Fruit fly (Drosophila melanogaster) whole organism, embryonic: Measurements from ENCODE around the gene CG3448.

Source experiments
- CG1024 ChIP-seq: fragments of 200-800 bp; sonication (Bioruptor generic); IDR thresholded peaks from 2 replicates; pipeline ENCODE4 v1.3.6; 2022; ENCODE audit warnings: missing biosample characterization, missing genetic modification characterization
- CG10979 ChIP-seq: fragments of 200-800 bp; sonication (Bioruptor generic); optimal IDR thresholded peaks from 2 replicates; lab custom pipeline; 2018; ENCODE audit warnings: missing biosample characterization, mild to moderate bottlenecking, missing genetic modification characterization, moderate library complexity
- CG11085 ChIP-seq: fragments of 200-800 bp; sonication (Bioruptor generic); IDR thresholded peaks from 2 replicates; pipeline ENCODE4 v1.3.6; 2022; ENCODE audit warnings: missing biosample characterization, missing genetic modification characterization
- CG11093 ChIP-seq: fragments of 200-800 bp; sonication (Bioruptor generic); IDR thresholded peaks from 3 replicates; pipeline ENCODE4 v1.3.6; 2022; ENCODE audit warnings: missing biosample characterization, missing genetic modification characterization
- CG11504 ChIP-seq: fragments of 200-800 bp; sonication (Bioruptor generic); optimal IDR thresholded peaks from 3 replicates; lab custom pipeline; 2019; ENCODE audit warnings: missing biosample characterization, mild to moderate bottlenecking, missing genetic modification characterization, moderate library complexity
- CG12236 ChIP-seq: fragments of 200-800 bp; sonication (Bioruptor generic); optimal IDR thresholded peaks from 2 replicates; lab custom pipeline; 2016; ENCODE audit warnings: missing biosample characterization, missing genetic modification characterization
- CG12744 ChIP-seq: fragments of 200-800 bp; sonication (Bioruptor generic); optimal IDR thresholded peaks from 2 replicates; lab custom pipeline; 2016; ENCODE audit warnings: missing biosample characterization, missing genetic modification characterization
- CG13123 ChIP-seq: fragments of 200-800 bp; sonication (Bioruptor generic); optimal IDR thresholded peaks from 2 replicates; lab custom pipeline; 2016; ENCODE audit warnings: missing biosample characterization, missing genetic modification characterization
- CG13624 ChIP-seq: fragments of 200-800 bp; sonication (Bioruptor generic); optimal IDR thresholded peaks from 2 replicates; lab custom pipeline; 2016; ENCODE audit warnings: missing biosample characterization, missing genetic modification characterization
- CG14710 ChIP-seq: fragments of 200-800 bp; sonication (Bioruptor generic); optimal IDR thresholded peaks from 3 replicates; lab custom pipeline; 2019; ENCODE audit warnings: missing biosample characterization, mild to moderate bottlenecking, missing genetic modification characterization, moderate library complexity
- CG17186 ChIP-seq: fragments of 200-800 bp; sonication (Bioruptor generic); optimal IDR thresholded peaks from 3 replicates; lab custom pipeline; 2017; ENCODE audit warnings: missing biosample characterization, missing genetic modification reagents, missing genetic modification characterization
- CG17385 ChIP-seq: fragments of 200-800 bp; sonication (Bioruptor generic); optimal IDR thresholded peaks from 3 replicates; lab custom pipeline; 2018; ENCODE audit warnings: missing biosample characterization, mild to moderate bottlenecking, missing genetic modification characterization
- CG18011 ChIP-seq: fragments of 200-800 bp; sonication (Bioruptor generic); optimal IDR thresholded peaks from 2 replicates; lab custom pipeline; 2017; ENCODE audit warnings: missing biosample characterization, missing genetic modification characterization, mild to moderate bottlenecking, moderate library complexity, missing genotype
- CG1832 ChIP-seq: fragments of 200-800 bp; sonication (Bioruptor generic); optimal IDR thresholded peaks from 2 replicates; lab custom pipeline; 2017; ENCODE audit warnings: missing biosample characterization, mild to moderate bottlenecking, missing genetic modification characterization, inconsistent platforms
- CG2129 ChIP-seq: fragments of 200-800 bp; sonication (Bioruptor generic); IDR thresholded peaks from 2 replicates; pipeline ENCODE4 v1.3.6; 2022; ENCODE audit warnings: missing biosample characterization, missing genetic modification characterization; ENCODE audit not compliant: partially characterized antibody
- CG2889 ChIP-seq: fragments of 200-800 bp; sonication (Bioruptor generic); IDR thresholded peaks from 3 replicates; pipeline ENCODE4 v1.3.6; 2022; ENCODE audit warnings: missing biosample characterization, missing genetic modification characterization
- CG32767 ChIP-seq: fragments of 200-800 bp; sonication (Bioruptor generic); IDR thresholded peaks from 2 replicates; pipeline ENCODE4 v1.3.6; 2022; ENCODE audit warnings: missing biosample characterization, missing genetic modification characterization
- CG3726 ChIP-seq: fragments of 200-800 bp; sonication (Bioruptor generic); IDR thresholded peaks from 3 replicates; pipeline ENCODE4, ENCODE4 v1.3.6; 2022; ENCODE audit warnings: missing biosample characterization, missing genetic modification characterization
- CG4854 ChIP-seq: fragments of 200-800 bp; sonication (Bioruptor generic); optimal IDR thresholded peaks from 2 replicates; lab custom pipeline; 2016; ENCODE audit warnings: missing biosample characterization, missing genetic modification characterization, inconsistent platforms
- CG5953 ChIP-seq: fragments of 200-800 bp; sonication (Bioruptor generic); IDR thresholded peaks from 2 replicates; pipeline ENCODE4 v1.3.6; 2022; ENCODE audit warnings: missing biosample characterization, missing genetic modification characterization
- CG6683 ChIP-seq: fragments of 200-800 bp; sonication (Bioruptor generic); optimal IDR thresholded peaks from 2 replicates; lab custom pipeline; 2017; ENCODE audit warnings: missing biosample characterization, mild to moderate bottlenecking, missing genetic modification characterization, missing genetic modification reagents
- CG6791 ChIP-seq: fragments of 200-800 bp; sonication (Bioruptor generic); IDR thresholded peaks from 3 replicates; pipeline ENCODE4 v1.3.6; 2022; ENCODE audit warnings: missing biosample characterization, missing genetic modification characterization; ENCODE audit not compliant: partially characterized antibody
- CG7357 ChIP-seq: fragments of 200-800 bp; sonication (Bioruptor generic); IDR thresholded peaks from 3 replicates; pipeline ENCODE4 v1.3.6; 2022; ENCODE audit warnings: missing biosample characterization, missing genetic modification characterization
- CG7745 ChIP-seq: fragments of 200-800 bp; sonication (Bioruptor generic); optimal IDR thresholded peaks from 2 replicates; lab custom pipeline; 2018; ENCODE audit warnings: missing biosample characterization, mild to moderate bottlenecking, missing genetic modification characterization, moderate library complexity
- CG9817 ChIP-seq: fragments of 200-800 bp; sonication (Bioruptor generic); optimal IDR thresholded peaks from 2 replicates; lab custom pipeline; 2018; ENCODE audit warnings: missing biosample characterization, mild to moderate bottlenecking, missing genetic modification characterization, moderate library complexity
- Camta ChIP-seq: fragments of 200-800 bp; sonication (Bioruptor generic); optimal IDR thresholded peaks from 2 replicates; lab custom pipeline; 2016; ENCODE audit warnings: missing biosample characterization, missing genetic modification characterization
- Dbx ChIP-seq: fragments of 200-800 bp; sonication (Bioruptor generic); IDR thresholded peaks from 3 replicates; pipeline ENCODE4 v1.3.6; 2022; ENCODE audit warnings: missing biosample characterization, missing genetic modification characterization
- Dref ChIP-seq: fragments of 200-800 bp; sonication (Bioruptor generic); IDR thresholded peaks from 2 replicates; pipeline ENCODE4 v1.3.6; 2022; ENCODE audit warnings: missing biosample characterization, missing genetic modification characterization
- Elba2 ChIP-seq: fragments of 200-800 bp; sonication (Bioruptor generic); optimal IDR thresholded peaks from 3 replicates; lab custom pipeline; 2016; ENCODE audit warnings: missing biosample characterization, missing genetic modification characterization
- Fer3 ChIP-seq: fragments of 200-800 bp; sonication (Bioruptor generic); optimal IDR thresholded peaks from 2 replicates; lab custom pipeline; 2018; ENCODE audit warnings: missing biosample characterization, mild to moderate bottlenecking, missing genetic modification characterization, moderate library complexity
- Hmr ChIP-seq: fragments of 200-800 bp; sonication (Bioruptor generic); optimal IDR thresholded peaks from 3 replicates; lab custom pipeline; 2017; ENCODE audit warnings: mild to moderate bottlenecking, missing biosample characterization, missing genetic modification reagents, missing genetic modification characterization
- NFAT ChIP-seq: fragments of 200-800 bp; sonication (Bioruptor generic); IDR thresholded peaks from 2 replicates; pipeline ENCODE4 v1.3.6; 2022; ENCODE audit warnings: missing biosample characterization, missing genetic modification characterization
- Nf-YC ChIP-seq: fragments of 200-800 bp; optimal IDR thresholded peaks from 3 replicates; lab custom pipeline; 2019; ENCODE audit warnings: missing biosample characterization, mild to moderate bottlenecking, missing genetic modification characterization, moderate library complexity
- Opbp ChIP-seq: fragments of 200-800 bp; sonication (Bioruptor generic); IDR thresholded peaks from 3 replicates; pipeline ENCODE4 v1.3.6; 2022; ENCODE audit warnings: missing biosample characterization, missing genetic modification characterization; ENCODE audit not compliant: partially characterized antibody
- Spps ChIP-seq: fragments of 200-800 bp; sonication (Bioruptor generic); optimal IDR thresholded peaks from 2 replicates; lab custom pipeline; 2018; ENCODE audit warnings: missing biosample characterization, mild to moderate bottlenecking, missing genetic modification characterization
- ab ChIP-seq: fragments of 200-800 bp; sonication (Bioruptor generic); optimal IDR thresholded peaks from 2 replicates; lab custom pipeline; 2016; ENCODE audit warnings: missing biosample characterization, missing genetic modification characterization
- cad ChIP-seq: fragments of >200 bp; optimal IDR thresholded peaks from 2 replicates; lab custom pipeline; 2017; ENCODE audit warnings: missing biosample characterization, missing genetic modification characterization
- caup ChIP-seq: fragments of 200-800 bp; sonication (Bioruptor generic); optimal IDR thresholded peaks from 3 replicates; lab custom pipeline; 2017; ENCODE audit warnings: missing biosample characterization, mild to moderate bottlenecking, missing genetic modification characterization, moderate library complexity; ENCODE audit not compliant: severe bottlenecking
- jigr1 ChIP-seq: fragments of 200-800 bp; sonication (Bioruptor generic); IDR thresholded peaks from 3 replicates; pipeline ENCODE4 v1.3.6; 2022; ENCODE audit warnings: missing biosample characterization, missing genetic modification characterization
- luna ChIP-seq: fragments of 200-800 bp; sonication (Bioruptor generic); optimal IDR thresholded peaks from 2 replicates; lab custom pipeline; 2016; ENCODE audit warnings: missing biosample characterization, missing genetic modification characterization
- onecut ChIP-seq: fragments of 200-800 bp; sonication (Bioruptor generic); IDR thresholded peaks from 2 replicates; pipeline ENCODE4 v1.3.6; 2022; ENCODE audit warnings: missing biosample characterization, missing genetic modification characterization
- pho ChIP-seq: fragments of 200-800 bp; sonication (Bioruptor generic); optimal IDR thresholded peaks from 2 replicates; lab custom pipeline; 2016; ENCODE audit warnings: missing biosample characterization, missing genetic modification characterization
- ranshi ChIP-seq: fragments of 200-800 bp; sonication (Bioruptor generic); IDR thresholded peaks from 2 replicates; pipeline ENCODE4 v1.3.6; 2022; ENCODE audit warnings: missing biosample characterization, missing genetic modification characterization
- sens-2 ChIP-seq: fragments of 200-800 bp; sonication (Bioruptor generic); IDR thresholded peaks from 2 replicates; pipeline ENCODE4 v1.3.6; 2022; ENCODE audit warnings: missing biosample characterization, missing genetic modification characterization
- sna ChIP-seq: fragments of 200-800 bp; sonication (Bioruptor generic); IDR thresholded peaks from 2 replicates; pipeline ENCODE4 v1.3.6; 2022; ENCODE audit warnings: missing biosample characterization, missing genetic modification characterization; ENCODE audit not compliant: partially characterized antibody
- sr ChIP-seq: fragments of 200-800 bp; sonication (Bioruptor generic); IDR thresholded peaks from 3 replicates; pipeline ENCODE4 v1.3.6; 2022; ENCODE audit warnings: missing biosample characterization, missing genetic modification characterization
- tna ChIP-seq: fragments of 200-800 bp; sonication (Bioruptor generic); IDR thresholded peaks from 2 replicates; pipeline ENCODE4 v1.3.6; 2022; ENCODE audit warnings: missing biosample characterization, missing genetic modification characterization; ENCODE audit not compliant: partially characterized antibody
- trem ChIP-seq: fragments of 200-800 bp; optimal IDR thresholded peaks from 3 replicates; lab custom pipeline; 2019; ENCODE audit warnings: missing biosample characterization, mild to moderate bottlenecking, missing genetic modification characterization, moderate library complexity
- trh ChIP-seq: fragments of 200-800 bp; sonication (Bioruptor generic); optimal IDR thresholded peaks from 2 replicates; lab custom pipeline; 2016; ENCODE audit warnings: missing biosample characterization, missing genetic modification characterization
- wek ChIP-seq: fragments of 200-800 bp; sonication (Bioruptor generic); optimal IDR thresholded peaks from 3 replicates; lab custom pipeline; 2018; ENCODE audit warnings: missing biosample characterization, mild to moderate bottlenecking, missing genetic modification characterization, moderate library complexity

The CG3448 gene

dm6 chr3L:9457619-9458092, 6.3 kb upstream of the CG3448 start, which contains the start of gene CG3437 (continued):
- TF ChIP-seq onecut (GFP tag; lab: Robert Waterston, UW): peak; percentile 98
- TF ChIP-seq CG1024: peak; percentile 97
- no peak for TF ChIP-seq CG6791
- TF ChIP-seq Spps (tag; lab: Kevin White, UChicago): peak; percentile 96
- TF ChIP-seq luna (GFP tag; lab: Kevin White, UChicago): peak; percentile 90
- TF ChIP-seq CG4854 (GFP tag; lab: Kevin White, UChicago): peak; percentile 98
- peak; percentile 98 for TF ChIP-seq sr (GFP tag; lab: Robert Waterston, UW)
- peak; percentile 97 for TF ChIP-seq ab (GFP tag; lab: Kevin White, UChicago)
- peak; percentile 83 for TF ChIP-seq Nf-YC
- TF ChIP-seq cad (GFP tag; lab: Kevin White, UChicago): no peak
- TF ChIP-seq CG17186: peak; percentile 95
- TF ChIP-seq CG5953: peak; percentile 98
- TF ChIP-seq CG14710 (tag; lab: Kevin White, UChicago): peak; percentile 98
- TF ChIP-seq CG12236 (GFP tag; lab: Kevin White, UChicago): peak; percentile 97
- peak; percentile 93 for TF ChIP-seq trh (GFP tag; lab: Kevin White, UChicago)
- peak; percentile 97 for TF ChIP-seq Camta (GFP tag; lab: Kevin White, UChicago)
- 0 out of 2 replicates have a peak, but pooled peaks have one; percentile 11 for TF ChIP-seq CG2129 (GFP tag; lab: Robert Waterston, UW)
- TF ChIP-seq CG12744: peak; percentile 98
- TF ChIP-seq Dref (GFP tag; lab: Robert Waterston, UW): peak; percentile 51
- peak; percentile 98 for TF ChIP-seq CG32767 (GFP tag; lab: Robert Waterston, UW)
- TF ChIP-seq ranshi (GFP tag; lab: Robert Waterston, UW): peak; percentile 99
- peak; percentile 99 for TF ChIP-seq CG9817 (tag; lab: Kevin White, UChicago)
- TF ChIP-seq tna (GFP tag; lab: Robert Waterston, UW): no peak
- TF ChIP-seq CG7357: peak; percentile 97
- TF ChIP-seq CG11093 (GFP tag; lab: Robert Waterston, UW): peak; percentile 99
- TF ChIP-seq Dbx (GFP tag; lab: Robert Waterston, UW): peak; percentile 99
- peak; percentile 99 for TF ChIP-seq CG3726 (GFP tag; lab: Robert Waterston, UW)
- TF ChIP-seq trem (tag; lab: Kevin White, UChicago): peak; percentile 84
- peak; percentile 99 for TF ChIP-seq CG11085
- peak; percentile 98 for TF ChIP-seq CG17385
- TF ChIP-seq CG7745 (tag; lab: Kevin White, UChicago): peak; percentile 87
- peak; percentile 53 for TF ChIP-seq Elba2
- TF ChIP-seq CG2889 (GFP tag; lab: Robert Waterston, UW): peak; percentile 98
- no peak; the same call in 1 of the 2 replicates for TF ChIP-seq sna (GFP tag; lab: Robert Waterston, UW)
- peak; percentile 98 for TF ChIP-seq jigr1 (GFP tag; lab: Robert Waterston, UW)
- TF ChIP-seq CG11504 (tag; lab: Kevin White, UChicago): peak; percentile 98
- peak; percentile 99 for TF ChIP-seq Fer3 (tag; lab: Kevin White, UChicago)
- TF ChIP-seq NFAT (GFP tag; lab: Robert Waterston, UW): peak; percentile 99
- peak; percentile 99 for TF ChIP-seq CG10979 (tag; lab: Kevin White, UChicago)
- peak; percentile 99 for TF ChIP-seq CG13624 (GFP tag; lab: Kevin White, UChicago)
- TF ChIP-seq CG13123 (GFP tag; lab: Kevin White, UChicago): peak; percentile 96
- TF ChIP-seq caup: peak; percentile 99
- TF ChIP-seq CG18011: peak; percentile 93
- TF ChIP-seq wek (GFP tag; lab: Kevin White, UChicago): peak; percentile 90
- peak; percentile 99 for TF ChIP-seq sens-2 (GFP tag; lab: Robert Waterston, UW)
- peak; percentile 97 for TF ChIP-seq CG6683 (GFP tag; lab: Kevin White, UChicago)
- TF ChIP-seq Opbp: peak; percentile 48; the same call in 1 of the 3 replicates
- peak; percentile 98 for TF ChIP-seq Hmr (GFP tag; lab: Kevin White, UChicago)
- peak; percentile 98 for TF ChIP-seq pho (GFP tag; lab: Kevin White, UChicago)
- TF ChIP-seq CG1832: no peak
